Fruit fly (Drosophila melanogaster) whole organism, embryonic: ENCODE data around the gene CG1299.

Experiments
- B-H1 ChIP-seq: fragments of 200-800 bp; sonication (Bioruptor generic); IDR thresholded peaks from 3 replicates; pipeline ENCODE4 v1.3.6; 2022; ENCODE audit warnings: missing biosample characterization, missing genetic modification characterization
- CG10267 ChIP-seq: fragments of 200-800 bp; sonication (Bioruptor generic); optimal IDR thresholded peaks from 2 replicates; lab custom pipeline; 2018; ENCODE audit warnings: missing biosample characterization, mild to moderate bottlenecking, missing genetic modification characterization, moderate library complexity
- CG10366 ChIP-seq: fragments of 200-800 bp; sonication (Bioruptor generic); IDR thresholded peaks from 2 replicates; pipeline ENCODE4 v1.3.6; 2022; ENCODE audit warnings: missing biosample characterization, missing genetic modification characterization
- CG10431 ChIP-seq: fragments of 200-800 bp; sonication (Bioruptor generic); optimal IDR thresholded peaks from 3 replicates; lab custom pipeline; 2018; ENCODE audit warnings: missing biosample characterization, mild to moderate bottlenecking, missing genetic modification characterization
- CG10543 ChIP-seq: fragments of 200-800 bp; sonication (Bioruptor generic); optimal IDR thresholded peaks from 3 replicates; lab custom pipeline; 2017; ENCODE audit warnings: missing biosample characterization, mild to moderate bottlenecking, missing genetic modification characterization, moderate library complexity
- CG12236 ChIP-seq: fragments of 200-800 bp; sonication (Bioruptor generic); optimal IDR thresholded peaks from 2 replicates; lab custom pipeline; 2016; ENCODE audit warnings: missing biosample characterization, missing genetic modification characterization
- CG12299 ChIP-seq: fragments of 200-800 bp; sonication (Bioruptor generic); optimal IDR thresholded peaks from 2 replicates; lab custom pipeline; 2018; ENCODE audit warnings: missing biosample characterization, mild to moderate bottlenecking, missing genetic modification characterization
- CG14014 ChIP-seq: fragments of 200-800 bp; sonication (Bioruptor generic); IDR thresholded peaks from 2 replicates; pipeline ENCODE4 v1.3.6; 2022; ENCODE audit warnings: missing biosample characterization, missing genetic modification characterization
- CG14441 ChIP-seq: fragments of 200-800 bp; sonication (Bioruptor generic); IDR thresholded peaks from 2 replicates; pipeline ENCODE4 v1.3.6; 2022; ENCODE audit warnings: missing biosample characterization, missing genetic modification characterization
- CG16813 ChIP-seq: fragments of 200-800 bp; sonication (Bioruptor generic); IDR thresholded peaks from 3 replicates; pipeline ENCODE4 v1.3.6; 2022; ENCODE audit warnings: missing biosample characterization, missing genetic modification characterization; ENCODE audit not compliant: partially characterized antibody
- CG18262 ChIP-seq: fragments of 200-800 bp; optimal IDR thresholded peaks from 3 replicates; lab custom pipeline; 2019; ENCODE audit warnings: missing biosample characterization, mild to moderate bottlenecking, missing genetic modification characterization, moderate library complexity
- CG2116 ChIP-seq: fragments of 200-800 bp; sonication (Bioruptor generic); optimal IDR thresholded peaks from 3 replicates; lab custom pipeline; 2018; ENCODE audit warnings: missing biosample characterization, mild to moderate bottlenecking, missing genetic modification characterization
- CG2712 ChIP-seq: fragments of 200-800 bp; optimal IDR thresholded peaks from 3 replicates; lab custom pipeline; 2019; ENCODE audit warnings: missing biosample characterization, mild to moderate bottlenecking, missing genetic modification characterization, moderate library complexity
- CG31441 ChIP-seq: fragments of 200-800 bp; sonication (Bioruptor generic); IDR thresholded peaks from 2 replicates; pipeline ENCODE4 v1.3.6; 2022; ENCODE audit warnings: missing biosample characterization, missing genetic modification characterization
- CG34376 ChIP-seq: fragments of 200-800 bp; sonication (Bioruptor generic); optimal IDR thresholded peaks from 2 replicates; lab custom pipeline; 2018; ENCODE audit warnings: missing biosample characterization, mild to moderate bottlenecking, missing genetic modification characterization
- CG7271 ChIP-seq: fragments of 200-800 bp; sonication (Bioruptor generic); optimal IDR thresholded peaks from 2 replicates; lab custom pipeline; 2018; ENCODE audit warnings: missing biosample characterization, mild to moderate bottlenecking, missing genetic modification characterization, moderate library complexity
- CG8924 ChIP-seq: fragments of 200-800 bp; optimal IDR thresholded peaks from 3 replicates; lab custom pipeline; 2019; ENCODE audit warnings: missing biosample characterization, mild to moderate bottlenecking, missing genetic modification characterization, moderate library complexity
- Ets97D ChIP-seq: fragments of 200-800 bp; sonication (Bioruptor generic); optimal IDR thresholded peaks from 3 replicates; lab custom pipeline; 2016; ENCODE audit warnings: missing biosample characterization, missing genetic modification characterization
- Fer1 ChIP-seq: fragments of 200-800 bp; sonication (Bioruptor generic); optimal IDR thresholded peaks from 2 replicates; lab custom pipeline; 2017; ENCODE audit warnings: missing biosample characterization, mild to moderate bottlenecking, missing genetic modification characterization
- Lhr ChIP-seq: fragments of 200-800 bp; sonication (Bioruptor generic); optimal IDR thresholded peaks from 3 replicates; lab custom pipeline; 2017; ENCODE audit warnings: mild to moderate bottlenecking, missing biosample characterization, missing genetic modification reagents, missing genetic modification characterization
- MESR4 ChIP-seq: fragments of 200-800 bp; sonication (Bioruptor generic); optimal IDR thresholded peaks from 2 replicates; lab custom pipeline; 2018; ENCODE audit warnings: missing biosample characterization, mild to moderate bottlenecking, missing genetic modification characterization, moderate library complexity
- Meics ChIP-seq: fragments of 200-800 bp; sonication (Bioruptor generic); optimal IDR thresholded peaks from 2 replicates; lab custom pipeline; 2017; ENCODE audit warnings: missing biosample characterization, mild to moderate bottlenecking, missing genetic modification characterization
- Poxn ChIP-seq: fragments of 200-800 bp; sonication (Bioruptor generic); IDR thresholded peaks from 2 replicates; pipeline ENCODE4 v1.3.6; 2022; ENCODE audit warnings: missing biosample characterization, missing genetic modification characterization
- Rfx ChIP-seq: fragments of 200-800 bp; sonication (Bioruptor generic); IDR thresholded peaks from 2 replicates; pipeline ENCODE4 v1.3.6; 2022; ENCODE audit warnings: missing biosample characterization, missing genetic modification characterization
- Sry-δ ChIP-seq: fragments of 200-800 bp; sonication (Bioruptor generic); optimal IDR thresholded peaks from 2 replicates; lab custom pipeline; 2016; ENCODE audit warnings: missing biosample characterization, missing genetic modification characterization
- caup ChIP-seq: fragments of 200-800 bp; sonication (Bioruptor generic); optimal IDR thresholded peaks from 3 replicates; lab custom pipeline; 2017; ENCODE audit warnings: missing biosample characterization, mild to moderate bottlenecking, missing genetic modification characterization, moderate library complexity; ENCODE audit not compliant: severe bottlenecking
- cg ChIP-seq: fragments of 200-800 bp; sonication (Bioruptor generic); optimal IDR thresholded peaks from 3 replicates; lab custom pipeline; 2019; ENCODE audit warnings: missing biosample characterization, mild to moderate bottlenecking, missing genetic modification characterization, moderate library complexity
- chm ChIP-seq: fragments of 200-800 bp; sonication (Bioruptor generic); IDR thresholded peaks from 2 replicates; pipeline ENCODE4 v1.3.6; 2022; ENCODE audit warnings: missing biosample characterization, missing genetic modification characterization
- cwo ChIP-seq: fragments of 200-800 bp; sonication (Bioruptor generic); optimal IDR thresholded peaks from 3 replicates; lab custom pipeline; 2017; ENCODE audit warnings: missing biosample characterization, missing genetic modification characterization, mild to moderate bottlenecking, moderate library complexity, missing genetic modification reagents
- dan ChIP-seq: fragments of 200-800 bp; sonication (Bioruptor generic); IDR thresholded peaks from 2 replicates; pipeline ENCODE4 v1.3.6; 2022; ENCODE audit warnings: missing biosample characterization, missing genetic modification characterization
- exex ChIP-seq: fragments of 200-800 bp; sonication (Bioruptor generic); optimal IDR thresholded peaks from 4 replicates; lab custom pipeline; 2018; ENCODE audit warnings: missing biosample characterization, mild to moderate bottlenecking, missing genetic modification characterization, moderate library complexity
- grn ChIP-seq: fragments of 200-800 bp; sonication (Bioruptor generic); optimal IDR thresholded peaks from 3 replicates; lab custom pipeline; 2017; ENCODE audit warnings: missing biosample characterization, missing genetic modification characterization
- gro ChIP-seq: fragments of 200-800 bp; sonication (Bioruptor generic); optimal IDR thresholded peaks from 2 replicates; lab custom pipeline; 2016; ENCODE audit warnings: missing biosample characterization, missing genetic modification characterization
- mirr ChIP-seq: fragments of 200-800 bp; sonication (Bioruptor generic); optimal IDR thresholded peaks from 3 replicates; lab custom pipeline; 2018; ENCODE audit warnings: missing biosample characterization, mild to moderate bottlenecking, missing genetic modification characterization
- nmo ChIP-seq: fragments of 200-800 bp; sonication (Bioruptor generic); optimal IDR thresholded peaks from 2 replicates; lab custom pipeline; 2018; ENCODE audit warnings: missing biosample characterization, mild to moderate bottlenecking, missing genetic modification characterization, moderate library complexity
- org-1 ChIP-seq: fragments of 200-800 bp; sonication (Bioruptor generic); optimal IDR thresholded peaks from 2 replicates; lab custom pipeline; 2017; ENCODE audit warnings: missing biosample characterization, missing genetic modification characterization
- phol ChIP-seq: fragments of 200-800 bp; sonication (Bioruptor generic); optimal IDR thresholded peaks from 3 replicates; lab custom pipeline; 2018; ENCODE audit warnings: missing biosample characterization, mild to moderate bottlenecking, missing genetic modification characterization, moderate library complexity
- run ChIP-seq: fragments of 200-800 bp; sonication (Bioruptor generic); optimal IDR thresholded peaks from 3 replicates; lab custom pipeline; 2018; ENCODE audit warnings: missing biosample characterization, mild to moderate bottlenecking, missing genetic modification characterization
- salm ChIP-seq: fragments of 200-800 bp; sonication (Bioruptor generic); optimal IDR thresholded peaks from 2 replicates; lab custom pipeline; 2018; ENCODE audit warnings: missing biosample characterization, mild to moderate bottlenecking, missing genetic modification characterization
- scrt ChIP-seq: fragments of 200-800 bp; sonication (Bioruptor generic); optimal IDR thresholded peaks from 2 replicates; lab custom pipeline; 2018; ENCODE audit warnings: missing biosample characterization, mild to moderate bottlenecking, missing genetic modification characterization, moderate library complexity
- sd ChIP-seq: fragments of 200-800 bp; sonication (Bioruptor generic); optimal IDR thresholded peaks from 3 replicates; lab custom pipeline; 2018; ENCODE audit warnings: missing biosample characterization, mild to moderate bottlenecking, missing genetic modification characterization, moderate library complexity
- sug ChIP-seq: fragments of 200-800 bp; optimal IDR thresholded peaks from 2 replicates; lab custom pipeline; 2019; ENCODE audit warnings: missing biosample characterization, mild to moderate bottlenecking, missing genetic modification characterization, moderate library complexity
- unc-4 ChIP-seq: fragments of 200-800 bp; sonication (Bioruptor generic); IDR thresholded peaks from 2 replicates; pipeline ENCODE4 v1.3.6; 2022; ENCODE audit warnings: missing biosample characterization, missing genetic modification characterization; ENCODE audit not compliant: partially characterized antibody
- wdn ChIP-seq: fragments of 200-800 bp; sonication (Bioruptor generic); IDR thresholded peaks from 2 replicates; pipeline ENCODE4 v1.3.6; 2022; ENCODE audit warnings: missing biosample characterization, missing genetic modification characterization

The CG1299 gene

dm6 chr3L:4128579-4128978 lies 19.9 kb upstream of the CG1299 start (continued):
- TF ChIP-seq Ets97D (GFP tag; lab: Kevin White, UChicago) (no peak), Lhr (no peak), Poxn (GFP tag; lab: Robert Waterston, UW) (0 out of 2 replicates have a peak, but pooled peaks have one; percentile 4), wdn (0 out of 2 replicates have a peak, but pooled peaks have one; percentile 5), org-1 (no peak)

dm6 chr3L:4130743-4131142 lies 17.8 kb upstream of the CG1299 start:
- TF ChIP-seq mirr (GFP tag; lab: Kevin White, UChicago) (peak; percentile 82), sug (tag; lab: Kevin White, UChicago) (peak; percentile 39), cg (GFP tag; lab: Kevin White, UChicago) (peak; percentile 11), caup (GFP tag; lab: Kevin White, UChicago) (peak; percentile 64), dan (GFP tag; lab: Robert Waterston, UW) (no peak), CG10543 (GFP tag; lab: Kevin White, UChicago) (peak; percentile 14), CG34376 (GFP tag; lab: Kevin White, UChicago) (peak; percentile 42), CG18262 (tag; lab: Kevin White, UChicago) (no peak), exex (peak; percentile 89), CG16813 (GFP tag; lab: Robert Waterston, UW) (0 out of 3 replicates have a peak, but pooled peaks have one; percentile 14), phol (tag; lab: Kevin White, UChicago) (no peak), run (tag; lab: Kevin White, UChicago) (no peak), cwo (GFP tag; lab: Kevin White, UChicago) (peak; percentile 3), grn (GFP tag; lab: Kevin White, UChicago) (peak; percentile 45)

dm6 chr3L:4132585-4132984 lies 15.9 kb upstream of the CG1299 start:
- TF ChIP-seq B-H1 (GFP tag; lab: Robert Waterston, UW) (no peak), CG14014 (no peak), CG7271 (tag; lab: Kevin White, UChicago) (no peak), Meics (GFP tag; lab: Kevin White, UChicago) (no peak), sd (tag; lab: Kevin White, UChicago) (peak; percentile 59), CG12236 (no peak), Sry-δ (no peak), CG2712 (no peak), CG14441 (GFP tag; lab: Robert Waterston, UW) (no peak)

dm6 chr3L:4133724-4134678 lies 14.5 kb upstream of the CG1299 start, which contains the start of gene ens:
Gene ens, minus strand, starts transcription at chr3L:4134550.
- TF ChIP-seq CG2116 (GFP tag; lab: Kevin White, UChicago) (no peak), MESR4 (peak; percentile 94), CG12299 (tag; lab: Kevin White, UChicago) (peak; percentile 22), Rfx (GFP tag; lab: Robert Waterston, UW) (0 out of 2 replicates have a peak, but pooled peaks have one; percentile 21), CG10431 (GFP tag; lab: Kevin White, UChicago) (peak; percentile 45), CG10267 (tag; lab: Kevin White, UChicago) (peak; percentile 2), gro (GFP tag; lab: Kevin White, UChicago) (no peak), Fer1 (peak; percentile 27), sug (tag; lab: Kevin White, UChicago) (peak; percentile 36), CG31441 (GFP tag; lab: Robert Waterston, UW) (no peak), chm (GFP tag; lab: Robert Waterston, UW) (peak; percentile 10; the same call in 1 of the 2 replicates), nmo (peak; percentile 23), CG10366 (GFP tag; lab: Robert Waterston, UW) (no peak), unc-4 (GFP tag; lab: Robert Waterston, UW) (0 out of 2 replicates have a peak, but pooled peaks have one; percentile 13), salm (tag; lab: Kevin White, UChicago) (peak; percentile 24), CG8924 (no peak), scrt (GFP tag; lab: Kevin White, UChicago) (no peak)
